Fruit fly (Drosophila melanogaster): ENCODE data around the gene inaF-C.

The inaF-C gene

dm6 chrX:11720138-11720537 is 11.4 kb downstream of the inaF-C start, which contains the start of gene Tango10 (continued):
- TF ChIP-seq CG18619 (GFP tag; optimal IDR thresholded peaks at IDR 0.05) (no peak), jumu (GFP tag; optimal IDR thresholded peaks at IDR 0.05) (no peak), CG14441 (GFP tag; IDR thresholded peaks at IDR 0.05) (peak; percentile 34; the same call in 1 of the 2 replicates), CG6683 (GFP tag; optimal IDR thresholded peaks at IDR 0.05) (no peak), CG11560 (tag; IDR thresholded peaks at IDR 0.05) (no peak), hb (GFP tag; IDR thresholded peaks at IDR 0.05; ENCODE audit: partially characterized antibody) (peak; percentile 67; the same call in 1 of the 3 replicates), bigmax (GFP tag; optimal IDR thresholded peaks at IDR 0.05) (no peak), sisA (GFP tag; IDR thresholded peaks at IDR 0.05) (peak; percentile 58), jing (GFP tag; optimal IDR thresholded peaks at IDR 0.05) (no peak), Kr (GFP tag; optimal IDR thresholded peaks at IDR 0.05) (no peak), rib (GFP tag; IDR thresholded peaks at IDR 0.05) (no peak), CG18764 (GFP tag; optimal IDR thresholded peaks at IDR 0.05) (peak; percentile 96), TFAM (GFP tag; optimal IDR thresholded peaks at IDR 0.05) (no peak), dysf (GFP tag; IDR thresholded peaks at IDR 0.05) (peak; percentile 50; the same call in 2 of the 3 replicates), CG1603 (tag; optimal IDR thresholded peaks at IDR 0.05) (peak; percentile 79), B-H2 (GFP tag; optimal IDR thresholded peaks at IDR 0.05) (no peak), D19B (GFP tag; optimal IDR thresholded peaks at IDR 0.05) (no peak), CG17359 (tag; optimal IDR thresholded peaks at IDR 0.05) (peak; percentile 26), Scr (GFP tag; IDR thresholded peaks at IDR 0.05; ENCODE audit: partially characterized antibody) (peak; percentile 83), stc (GFP tag; IDR thresholded peaks at IDR 0.05) (no peak), CG2875 (GFP tag; optimal IDR thresholded peaks at IDR 0.05) (no peak), CG1792 (GFP tag; optimal IDR thresholded peaks at IDR 0.05) (peak; percentile 57), CG15601 (tag; optimal IDR thresholded peaks at IDR 0.05) (peak; percentile 42), CG5245 (GFP tag; optimal IDR thresholded peaks at IDR 0.05) (no peak), CG7928 (GFP tag; optimal IDR thresholded peaks at IDR 0.05) (peak; percentile 76), CG13894 (tag; optimal IDR thresholded peaks at IDR 0.05) (peak; percentile 29), Atf-2 (GFP tag; optimal IDR thresholded peaks at IDR 0.05) (peak; percentile 2), CG6813 (GFP tag; optimal IDR thresholded peaks at IDR 0.05) (no peak), lmd (GFP tag; IDR thresholded peaks at IDR 0.05) (peak; percentile 61), wor (GFP tag; IDR thresholded peaks at IDR 0.05) (peak; percentile 46; the same call in 1 of the 2 replicates), CG30020 (tag; optimal IDR thresholded peaks at IDR 0.05) (peak; percentile 64), Med (GFP tag) (peak; percentile 78), fd3F (GFP tag; optimal IDR thresholded peaks at IDR 0.05) (no peak), CG14667 (GFP tag; IDR thresholded peaks at IDR 0.05) (no peak), CG10147 (GFP tag; optimal IDR thresholded peaks at IDR 0.05) (peak; percentile 47), Antp (GFP tag; optimal IDR thresholded peaks at IDR 0.05) (peak; percentile 38), YL-1 (GFP tag; optimal IDR thresholded peaks at IDR 0.05) (peak; percentile 63), Dll (GFP tag; IDR thresholded peaks at IDR 0.05; ENCODE audit: partially characterized antibody) (peak; percentile 86), CG15073 (GFP tag; optimal IDR thresholded peaks at IDR 0.05) (no peak), bab2 (GFP tag; optimal IDR thresholded peaks at IDR 0.05) (no peak), Drgx (GFP tag; IDR thresholded peaks at IDR 0.05) (no peak), yki (optimal IDR thresholded peaks at IDR 0.05) (no peak), CG6791 (GFP tag; IDR thresholded peaks at IDR 0.05; ENCODE audit: partially characterized antibody) (peak; percentile 70; the same call in 2 of the 3 replicates), GATAe (GFP tag; conservative IDR thresholded peaks at IDR 0.05) (no peak), CrebB (tag; optimal IDR thresholded peaks at IDR 0.05) (no peak), CG16813 (GFP tag; IDR thresholded peaks at IDR 0.05; ENCODE audit: partially characterized antibody) (peak; percentile 79), CG7372 (GFP tag; IDR thresholded peaks at IDR 0.05) (peak; percentile 41; the same call in 1 of the 2 replicates), prd (optimal IDR thresholded peaks at IDR 0.05) (no peak), prd (GFP tag; IDR thresholded peaks at IDR 0.05) (peak; percentile 71), h (optimal IDR thresholded peaks at IDR 0.05) (no peak), row (GFP tag; IDR thresholded peaks at IDR 0.05) (peak; percentile 78), Hr78 (GFP tag; optimal IDR thresholded peaks at IDR 0.05) (no peak)
